Worm (Caenorhabditis elegans) whole organism, mixed stage, embryonic: Measurements from ENCODE around the gene hlh-13.

Source experiments
- M03D4.4 ChIP-seq: sonication (generic microtip); optimal IDR thresholded peaks from 2 replicates; lab custom pipeline; 2017; ENCODE audit warnings: mild to moderate bottlenecking, missing genetic modification characterization, missing compliant biosample characterization
- ceh-39 ChIP-seq: fragments of 150-350 bp; optimal IDR thresholded peaks from 2 replicates; lab custom pipeline; 2014; ENCODE audit warnings: missing biosample characterization, missing genetic modification characterization
- ces-1 ChIP-seq: fragments of 150-350 bp; optimal IDR thresholded peaks from 2 replicates; lab custom pipeline; 2014; ENCODE audit warnings: missing biosample characterization, missing genetic modification reagents, missing genetic modification characterization
- cnd-1 ChIP-seq: fragments of 200-800 bp; sonication (Bioruptor generic); optimal IDR thresholded peaks from 2 replicates; lab custom pipeline; 2018; ENCODE audit warnings: mild to moderate bottlenecking, missing genetic modification characterization, missing compliant biosample characterization
- elt-3 ChIP-seq: fragments of 150-350 bp; optimal IDR thresholded peaks from 2 replicates; lab custom pipeline; 2014; ENCODE audit warnings: missing biosample characterization, missing genetic modification characterization
- ham-2 ChIP-seq: fragments of 200-800 bp; sonication (Bioruptor generic); optimal IDR thresholded peaks from 2 replicates; lab custom pipeline; 2018; ENCODE audit warnings: mild to moderate bottlenecking, missing genetic modification characterization, missing compliant biosample characterization
- hlh-1 ChIP-seq: fragments of 150-350 bp; optimal IDR thresholded peaks from 2 replicates; lab custom pipeline; 2014; ENCODE audit warnings: missing biosample characterization, missing genetic modification reagents, missing genetic modification characterization
- lin-13 ChIP-seq: fragments of 150-350 bp; optimal IDR thresholded peaks from 2 replicates; lab custom pipeline; 2014; ENCODE audit warnings: missing biosample characterization, missing genetic modification characterization
- mab-5 ChIP-seq: fragments of 150-350 bp; optimal IDR thresholded peaks from 2 replicates; lab custom pipeline; 2014; ENCODE audit warnings: missing biosample characterization, missing genetic modification characterization
- mep-1 ChIP-seq: fragments of 150-350 bp; optimal IDR thresholded peaks from 2 replicates; lab custom pipeline; 2017; ENCODE audit warnings: missing biosample characterization, missing genetic modification reagents, missing genetic modification characterization, inconsistent platforms
- mls-2 ChIP-seq: sonication (generic microtip); optimal IDR thresholded peaks from 2 replicates; lab custom pipeline; 2016; ENCODE audit warnings: mild to moderate bottlenecking, missing genetic modification characterization, moderate library complexity, missing compliant biosample characterization
- nhr-12 ChIP-seq: fragments of 150-350 bp; optimal IDR thresholded peaks from 2 replicates; lab custom pipeline; 2014; ENCODE audit warnings: missing biosample characterization, missing genetic modification characterization
- nhr-2 ChIP-seq: fragments of 150-350 bp; optimal IDR thresholded peaks from 2 replicates; lab custom pipeline; 2014; ENCODE audit warnings: missing biosample characterization, missing genetic modification characterization
- nhr-237 ChIP-seq: fragments of 150-350 bp; optimal IDR thresholded peaks from 2 replicates; lab custom pipeline; 2014; ENCODE audit warnings: missing biosample characterization, missing genetic modification characterization
- nhr-28 ChIP-seq: fragments of 150-350 bp; optimal IDR thresholded peaks from 2 replicates; lab custom pipeline; 2014; ENCODE audit warnings: missing biosample characterization, missing genetic modification characterization
- nhr-76 ChIP-seq: sonication (generic microtip); optimal IDR thresholded peaks from 2 replicates; lab custom pipeline; 2017; ENCODE audit warnings: missing biosample characterization, missing genetic modification characterization
- sem-2 ChIP-seq: fragments of 200-800 bp; sonication (Bioruptor generic); optimal IDR thresholded peaks from 2 replicates; lab custom pipeline; 2018; ENCODE audit warnings: mild to moderate bottlenecking, missing genetic modification characterization, missing compliant biosample characterization
- snpc-4 ChIP-seq: fragments of 150-350 bp; optimal IDR thresholded peaks from 2 replicates; lab custom pipeline; 2014; ENCODE audit warnings: missing biosample characterization, missing genetic modification characterization
- sptf-1 ChIP-seq: sonication (generic microtip); optimal IDR thresholded peaks from 2 replicates; lab custom pipeline; 2017; ENCODE audit warnings: mild to moderate bottlenecking, missing genetic modification characterization, moderate library complexity, missing compliant biosample characterization
- tbx-8 ChIP-seq: fragments of 200-800 bp; sonication (Bioruptor generic); optimal IDR thresholded peaks from 2 replicates; lab custom pipeline; 2018; ENCODE audit warnings: mild to moderate bottlenecking, missing genetic modification characterization, moderate library complexity, missing compliant biosample characterization
- unc-120 ChIP-seq: sonication (generic microtip); optimal IDR thresholded peaks from 2 replicates; lab custom pipeline; 2017; ENCODE audit warnings: missing genetic modification characterization, missing compliant biosample characterization; ENCODE audit not compliant: poor library complexity, severe bottlenecking
- unc-39 ChIP-seq: fragments of 150-350 bp; optimal IDR thresholded peaks from 2 replicates; lab custom pipeline; 2014; ENCODE audit warnings: missing biosample characterization, missing genetic modification characterization
- unc-62 ChIP-seq: fragments of 150-350 bp; optimal IDR thresholded peaks from 2 replicates; lab custom pipeline; 2014; ENCODE audit warnings: missing biosample characterization, missing genetic modification reagents, missing genetic modification characterization
- ztf-11 ChIP-seq: fragments of 150-350 bp; optimal IDR thresholded peaks from 2 replicates; lab custom pipeline; 2014; ENCODE audit warnings: missing biosample characterization, missing genetic modification characterization

Gene hlh-13

ce11 chrX:4222779-4223387 is 26.2 kb upstream of the hlh-13 start (continued):
- TF ChIP-seq ham-2 (peak; percentile 100), nhr-76 (tag; lab: Kevin White, UChicago) (no peak), hlh-1 (tag; lab: Kevin White, UChicago) (peak; percentile 26), nhr-237 (tag; lab: Kevin White, UChicago) (no peak)

- no peak for TF ChIP-seq nhr-28 (tag; lab: Kevin White, UChicago)
- TF ChIP-seq sptf-1 (tag; lab: Kevin White, UChicago), result no peak
- no peak for TF ChIP-seq nhr-12 (tag; lab: Kevin White, UChicago)
- no peak for TF ChIP-seq lin-13 (tag; lab: Kevin White, UChicago)
- TF ChIP-seq mab-5 (tag; lab: Kevin White, UChicago), result no peak
- no peak for TF ChIP-seq ztf-11
- no peak for TF ChIP-seq tbx-8 (GFP tag; lab: Kevin White, UChicago)
- no peak for TF ChIP-seq elt-3 (tag; lab: Kevin White, UChicago)
- TF ChIP-seq ceh-39 (tag; lab: Kevin White, UChicago), result no peak
Observed at ce11 chrX:4235752-4236151, 13.3 kb upstream of the hlh-13 start, which contains the start of gene rab-37. Gene rab-37, minus strand, starts transcription at chrX:4235852.

- no peak for TF ChIP-seq M03D4.4 (tag; lab: Kevin White, UChicago)
- peak; percentile 80 for TF ChIP-seq ces-1 (GFP tag; lab: Kevin White, UChicago)
- TF ChIP-seq, all 35 proteins: peak for 1
Observed at ce11 chrX:4238971-4239370, 10.1 kb upstream of the hlh-13 start.

- TF ChIP-seq nhr-2 (no peak), lin-13 (tag; lab: Kevin White, UChicago) (no peak), unc-62 (GFP tag; lab: Kevin White, UChicago) (no peak), ham-2 (no peak), snpc-4 (tag; lab: Kevin White, UChicago) (no peak), tbx-8 (GFP tag; lab: Kevin White, UChicago) (no peak), ceh-39 (tag; lab: Kevin White, UChicago) (no peak), sem-2 (GFP tag; lab: Kevin White, UChicago) (no peak), sptf-1 (tag; lab: Kevin White, UChicago) (no peak), nhr-237 (tag; lab: Kevin White, UChicago) (no peak), mls-2 (tag; lab: Kevin White, UChicago) (no peak), unc-39 (tag; lab: Kevin White, UChicago) (no peak)
Observed at ce11 chrX:4244489-4245123, 4.4 kb upstream of the hlh-13 start.

ce11 chrX:4245124-4245523 is 3.9 kb upstream of the hlh-13 start:
- no peak for TF ChIP-seq cnd-1 (tag; lab: Kevin White, UChicago)
- TF ChIP-seq mep-1, result no peak

- TF ChIP-seq hlh-1 (tag; lab: Kevin White, UChicago) (peak; percentile 29), unc-62 (GFP tag; lab: Kevin White, UChicago) (peak; percentile 15), nhr-28 (tag; lab: Kevin White, UChicago) (no peak), ztf-11 (no peak), unc-120 (peak; percentile 10)
Observed at ce11 chrX:4246237-4246697, 2.8 kb upstream of the hlh-13 start.

- TF ChIP-seq hlh-1 (tag; lab: Kevin White, UChicago) (peak; percentile 41), nhr-28 (tag; lab: Kevin White, UChicago) (no peak), mep-1 (no peak)
- TF ChIP-seq, all 35 proteins: peak for 1
Observed at ce11 chrX:4246867-4247591, 2.0 kb upstream of the hlh-13 start, which contains the start of gene F48D6.4. Gene F48D6.4, minus strand, starts transcription at chrX:4247212.
